Worm (Caenorhabditis elegans) whole organism, late embryonic: Measurements from ENCODE around the gene arid-1.

ENCODE experiments used
- F13H6.1 ChIP-seq: sonication (generic microtip); optimal IDR thresholded peaks from 2 replicates; lab custom pipeline; 2016; ENCODE audit warnings: missing genetic modification characterization, missing compliant biosample characterization
- ceh-45 ChIP-seq: fragments of 200-800 bp; sonication (Bioruptor generic); IDR thresholded peaks from 2 replicates; pipeline ENCODE4 v1.3.6; 2022; ENCODE audit warnings: missing genetic modification reagents, missing genetic modification characterization, missing compliant biosample characterization
- ets-4 ChIP-seq: sonication (generic microtip); optimal IDR thresholded peaks from 2 replicates; lab custom pipeline; 2016; ENCODE audit warnings: missing genetic modification characterization, missing compliant biosample characterization
- hlh-6 ChIP-seq: sonication (generic microtip); optimal IDR thresholded peaks from 2 replicates; lab custom pipeline; 2016; ENCODE audit warnings: missing genotype, missing genetic modification characterization, missing compliant biosample characterization
- lim-6 ChIP-seq: sonication (generic microtip); optimal IDR thresholded peaks from 2 replicates; lab custom pipeline; 2016; ENCODE audit warnings: missing genetic modification characterization, missing compliant biosample characterization
- rnt-1 ChIP-seq: sonication (generic microtip); optimal IDR thresholded peaks from 2 replicates; lab custom pipeline; 2016; ENCODE audit warnings: missing genetic modification characterization, missing compliant biosample characterization
- sox-2 ChIP-seq: fragments of 200-800 bp; sonication (Bioruptor generic); IDR thresholded peaks from 2 replicates; pipeline ENCODE4 v1.3.6; 2022; ENCODE audit warnings: missing genetic modification reagents, missing genetic modification characterization, missing compliant biosample characterization
- tbx-2 ChIP-seq: sonication (generic microtip); optimal IDR thresholded peaks from 2 replicates; lab custom pipeline; 2016; ENCODE audit warnings: missing genetic modification characterization, missing compliant biosample characterization

DNA sequence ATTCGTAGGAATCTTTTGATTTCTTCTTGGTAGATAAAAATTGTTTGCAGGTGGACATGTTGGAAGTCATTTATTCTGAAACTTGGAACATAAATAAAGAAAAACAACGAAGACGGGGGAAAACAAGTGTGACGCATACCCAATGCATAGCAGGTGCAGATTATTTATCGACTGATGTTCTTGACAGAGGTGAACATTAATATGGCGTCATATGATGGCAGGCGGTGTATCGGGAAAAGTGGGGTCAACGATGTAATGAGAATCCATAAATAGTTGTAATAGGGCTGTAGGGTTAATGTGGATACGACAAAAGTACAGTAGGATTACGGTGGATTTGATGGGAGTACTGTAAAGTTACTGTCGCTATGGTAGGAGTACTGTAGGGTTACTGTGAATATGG, 54.3 kb downstream of the arid-1 start, which contains the start of gene txt-2:
- peak; percentile 1 for TF ChIP-seq hlh-6
- TF ChIP-seq rnt-1 (tag; lab: Kevin White, UChicago): no peak
- TF ChIP-seq lim-6 (tag; lab: Kevin White, UChicago): no peak
- no peak for TF ChIP-seq sox-2 (GFP tag; lab: Robert Waterston, UW)
- TF ChIP-seq tbx-2 (tag; lab: Kevin White, UChicago): no peak
- no peak for TF ChIP-seq ets-4
- TF ChIP-seq ceh-45 (GFP tag; lab: Robert Waterston, UW): no peak
- TF ChIP-seq F13H6.1 (tag; lab: Kevin White, UChicago): no peak
